ENCODE assay signal across 1 fruit fly cellular context in the genomic region with DNA sequence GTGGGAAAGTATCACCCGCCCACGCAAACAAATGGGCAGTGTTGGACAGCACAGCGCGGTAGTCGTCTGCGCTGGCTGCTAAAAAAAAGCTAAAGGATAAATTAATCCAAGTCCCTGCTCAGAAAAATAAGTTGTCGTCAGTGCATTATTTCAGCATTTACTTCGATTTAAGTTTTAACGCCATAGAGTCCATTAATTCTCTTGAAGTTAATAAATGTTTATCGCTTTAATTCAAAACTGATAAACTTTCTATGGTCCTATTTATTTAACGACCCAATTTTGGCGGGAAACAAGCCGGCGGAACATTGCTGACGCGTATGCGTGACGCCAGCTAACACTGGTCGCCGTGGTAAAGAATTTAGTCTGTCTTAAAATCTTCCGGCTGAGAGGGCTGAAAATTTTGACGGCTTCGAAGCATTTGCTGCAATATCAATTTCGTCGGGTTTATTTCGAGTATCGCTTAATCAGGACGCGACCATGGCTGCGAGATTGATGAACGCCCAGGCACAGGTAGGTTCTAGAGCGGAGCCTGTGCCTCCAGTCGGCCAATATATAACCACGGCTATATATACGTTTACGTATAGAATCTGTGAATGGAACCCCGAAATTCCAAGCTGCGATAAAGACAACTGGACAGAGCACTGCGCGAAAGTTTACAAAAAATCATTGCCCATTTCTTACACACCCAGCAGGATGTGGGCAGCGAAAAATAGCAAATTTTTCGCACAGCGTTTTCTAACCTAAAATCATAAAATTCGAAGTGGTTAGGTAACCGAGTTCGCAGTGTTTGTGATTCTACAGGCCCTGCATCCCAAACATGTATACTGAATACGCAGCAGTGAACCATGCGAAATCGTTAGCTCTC.
A peak's percentile ranks its signal among the peaks of the same experiment; 100 is the strongest.
TF ChIP-seq lines count a peak whose summit lies in the region.

TSS of gene mAcon1 (plus strand) at position 276 of the 865 bp plus-strand sequence.
TSS of gene CG43345 (minus strand) at position 287 of the 865 bp plus-strand sequence.
TSS of gene CG43346 (minus strand) at position 287 of the 865 bp plus-strand sequence.

TF ChIP-seq in whole organism, embryonic, 481 proteins besides CTCF, POLR2A, EP300 and RAD21 (continued from another document and continues in another):
- TF ChIP-seq CG13296 (GFP tag; optimal IDR thresholded peaks at IDR 0.05; lab: Kevin White, UChicago), result peak; percentile 82
- no peak for TF ChIP-seq ase (GFP tag; IDR thresholded peaks at IDR 0.05; lab: Robert Waterston, UW)
- peak; percentile 86 for TF ChIP-seq Dbx (GFP tag; IDR thresholded peaks at IDR 0.05; lab: Robert Waterston, UW)
- no peak for TF ChIP-seq ato (GFP tag; IDR thresholded peaks at IDR 0.05; lab: Robert Waterston, UW; ENCODE audit: partially characterized antibody)
- peak; percentile 58 for TF ChIP-seq CG12236 (GFP tag; optimal IDR thresholded peaks at IDR 0.05; lab: Kevin White, UChicago)
- TF ChIP-seq CG16813 (GFP tag; IDR thresholded peaks at IDR 0.05; lab: Robert Waterston, UW; ENCODE audit: partially characterized antibody), result no peak; the same call in 2 of the 3 replicates
- no peak for TF ChIP-seq tap (tag; optimal IDR thresholded peaks at IDR 0.05; lab: Kevin White, UChicago)
- peak; percentile 98 for TF ChIP-seq CG10267 (tag; optimal IDR thresholded peaks at IDR 0.05; lab: Kevin White, UChicago)
- TF ChIP-seq prd (optimal IDR thresholded peaks at IDR 0.05; lab: Kevin White, UChicago), result no peak
- peak; percentile 78; the same call in 2 of the 3 replicates for TF ChIP-seq prd (GFP tag; IDR thresholded peaks at IDR 0.05; lab: Robert Waterston, UW)
- peak; percentile 62 for TF ChIP-seq en (GFP tag; optimal IDR thresholded peaks at IDR 0.05; lab: Kevin White, UChicago)
- peak; percentile 90 for TF ChIP-seq CG7786 (GFP tag; optimal IDR thresholded peaks at IDR 0.05; lab: Kevin White, UChicago)
- no peak for TF ChIP-seq Hr78 (GFP tag; optimal IDR thresholded peaks at IDR 0.05; lab: Kevin White, UChicago)
- TF ChIP-seq CG2202 (tag; optimal IDR thresholded peaks at IDR 0.05; lab: Kevin White, UChicago), result peak; percentile 54
- no peak for TF ChIP-seq zen2 (GFP tag; IDR thresholded peaks at IDR 0.05; lab: Robert Waterston, UW; ENCODE audit: partially characterized antibody)
- TF ChIP-seq CG17359 (tag; optimal IDR thresholded peaks at IDR 0.05; lab: Kevin White, UChicago), result no peak
- no peak for TF ChIP-seq NFAT (GFP tag; IDR thresholded peaks at IDR 0.05; lab: Robert Waterston, UW)
- peak; percentile 19 to 59 for TF ChIP-seq bsh (GFP tag; optimal IDR thresholded peaks at IDR 0.05; lab: Kevin White, UChicago)
- peak; percentile 40 for TF ChIP-seq CG10462 (GFP tag; optimal IDR thresholded peaks at IDR 0.05; lab: Kevin White, UChicago)
- peak; percentile 24 for TF ChIP-seq CG8359 (GFP tag; optimal IDR thresholded peaks at IDR 0.05; lab: Kevin White, UChicago; ENCODE audit: borderline replicate concordance)
- no peak for TF ChIP-seq salm (tag; optimal IDR thresholded peaks at IDR 0.05; lab: Kevin White, UChicago)
- no peak; the same call in 1 of the 2 replicates for TF ChIP-seq CG14441 (GFP tag; IDR thresholded peaks at IDR 0.05; lab: Robert Waterston, UW)
- no peak; the same call in 1 of the 2 replicates for TF ChIP-seq E2f1 (GFP tag; IDR thresholded peaks at IDR 0.05; lab: Robert Waterston, UW)
- peak; percentile 80 for TF ChIP-seq CG15514 (GFP tag; optimal IDR thresholded peaks at IDR 0.05; lab: Kevin White, UChicago)
- peak; percentile 62 for TF ChIP-seq Fer3 (tag; optimal IDR thresholded peaks at IDR 0.05; lab: Kevin White, UChicago)
- TF ChIP-seq ash1 (GFP tag; optimal IDR thresholded peaks at IDR 0.05; lab: Kevin White, UChicago), result no peak
- TF ChIP-seq CG8290 (GFP tag; optimal IDR thresholded peaks at IDR 0.05; lab: Kevin White, UChicago), result peak; percentile 68
- TF ChIP-seq CG8290 (tag; optimal IDR thresholded peaks at IDR 0.05; lab: Kevin White, UChicago), result peak in 1 of 2 experiments; percentile 49
- no peak for TF ChIP-seq CG2129 (GFP tag; IDR thresholded peaks at IDR 0.05; lab: Robert Waterston, UW; ENCODE audit: partially characterized antibody)
- peak; percentile 19; the same call in 1 of the 2 replicates for TF ChIP-seq CG8765 (GFP tag; IDR thresholded peaks at IDR 0.05; lab: Robert Waterston, UW)
- TF ChIP-seq Drgx (GFP tag; IDR thresholded peaks at IDR 0.05; lab: Robert Waterston, UW), result peak; percentile 47; the same call in 1 of the 2 replicates
- TF ChIP-seq Six4 (GFP tag; optimal IDR thresholded peaks at IDR 0.05; lab: Kevin White, UChicago), result peak; percentile 62
- TF ChIP-seq Optix (GFP tag; IDR thresholded peaks at IDR 0.05; lab: Robert Waterston, UW), result 0 out of 3 replicates have a peak, but pooled peaks have one; percentile 20
- peak; percentile 46; the same call in 1 of the 2 replicates for TF ChIP-seq CG11247 (GFP tag; IDR thresholded peaks at IDR 0.05; lab: Robert Waterston, UW)
- no peak for TF ChIP-seq CG3726 (GFP tag; IDR thresholded peaks at IDR 0.05; lab: Robert Waterston, UW)
- TF ChIP-seq CG8089 (GFP tag; optimal IDR thresholded peaks at IDR 0.05; lab: Kevin White, UChicago), result peak; percentile 73
- TF ChIP-seq CG11093 (GFP tag; IDR thresholded peaks at IDR 0.05; lab: Robert Waterston, UW), result 0 out of 3 replicates have a peak, but pooled peaks have one; percentile 43
- TF ChIP-seq tio (GFP tag; optimal IDR thresholded peaks at IDR 0.05; lab: Kevin White, UChicago), result no peak
- peak; percentile 79 for TF ChIP-seq Ets97D (GFP tag; optimal IDR thresholded peaks at IDR 0.05; lab: Kevin White, UChicago)
- peak; percentile 55; the same call in 1 of the 3 replicates for TF ChIP-seq CG11560 (tag; IDR thresholded peaks at IDR 0.05; lab: Robert Waterston, UW)
- TF ChIP-seq klu (GFP tag; IDR thresholded peaks at IDR 0.05; lab: Robert Waterston, UW), result peak; percentile 96
- no peak for TF ChIP-seq gt (GFP tag; IDR thresholded peaks at IDR 0.05; lab: Robert Waterston, UW)
- TF ChIP-seq crol (GFP tag; IDR thresholded peaks at IDR 0.05; lab: Robert Waterston, UW), result no peak
- 0 out of 2 replicates have a peak, but pooled peaks have one; percentile 30 for TF ChIP-seq toy (GFP tag; IDR thresholded peaks at IDR 0.05; lab: Robert Waterston, UW)
- peak; percentile 41; the same call in 1 of the 3 replicates for TF ChIP-seq B-H1 (GFP tag; IDR thresholded peaks at IDR 0.05; lab: Robert Waterston, UW)
- peak; percentile 54 for TF ChIP-seq fd96Cb (tag; optimal IDR thresholded peaks at IDR 0.05; lab: Kevin White, UChicago)
- TF ChIP-seq zfh1 (GFP tag; IDR thresholded peaks at IDR 0.05; lab: Robert Waterston, UW), result peak; percentile 48; the same call in 1 of the 3 replicates
- TF ChIP-seq D19B (GFP tag; optimal IDR thresholded peaks at IDR 0.05; lab: Kevin White, UChicago), result peak; percentile 66
- TF ChIP-seq fru (optimal IDR thresholded peaks at IDR 0.05; lab: Kevin White, UChicago), result no peak
- peak; percentile 87 for TF ChIP-seq CoRest (tag; optimal IDR thresholded peaks at IDR 0.05; lab: Kevin White, UChicago)
- peak; percentile 86 for TF ChIP-seq CG18599 (GFP tag; optimal IDR thresholded peaks at IDR 0.05; lab: Kevin White, UChicago)
- TF ChIP-seq fu2 (GFP tag; optimal IDR thresholded peaks at IDR 0.05; lab: Kevin White, UChicago), result peak; percentile 90
- peak; percentile 64 for TF ChIP-seq CG12299 (tag; optimal IDR thresholded peaks at IDR 0.05; lab: Kevin White, UChicago)
- TF ChIP-seq CG13424 (tag; optimal IDR thresholded peaks at IDR 0.05; lab: Kevin White, UChicago), result peak; percentile 77
- 0 out of 3 replicates have a peak, but pooled peaks have one; percentile 61 for TF ChIP-seq CG11456 (GFP tag; IDR thresholded peaks at IDR 0.05; lab: Robert Waterston, UW)
- peak; percentile 79 for TF ChIP-seq Xrp1 (GFP tag; IDR thresholded peaks at IDR 0.05; lab: Robert Waterston, UW)
- peak; percentile 83 for TF ChIP-seq Meics (GFP tag; optimal IDR thresholded peaks at IDR 0.05; lab: Kevin White, UChicago)
- peak; percentile 64 for TF ChIP-seq CG12104 (GFP tag; optimal IDR thresholded peaks at IDR 0.05; lab: Kevin White, UChicago)
- TF ChIP-seq trem (tag; optimal IDR thresholded peaks at IDR 0.05; lab: Kevin White, UChicago), result peak; percentile 79
- TF ChIP-seq HmgD (GFP tag; optimal IDR thresholded peaks at IDR 0.05; lab: Kevin White, UChicago), result peak; percentile 88
- TF ChIP-seq Hey (tag; optimal IDR thresholded peaks at IDR 0.05; lab: Kevin White, UChicago), result no peak
- peak; percentile 58 for TF ChIP-seq kay (GFP tag; optimal IDR thresholded peaks at IDR 0.05; lab: Kevin White, UChicago)
- TF ChIP-seq inv (GFP tag; IDR thresholded peaks at IDR 0.05; lab: Robert Waterston, UW; ENCODE audit: partially characterized antibody), result peak; percentile 31; the same call in 1 of the 2 replicates
- no peak for TF ChIP-seq CG17912 (GFP tag; optimal IDR thresholded peaks at IDR 0.05; lab: Kevin White, UChicago)
- no peak for TF ChIP-seq bowl (GFP tag; IDR thresholded peaks at IDR 0.05; lab: Robert Waterston, UW)
- TF ChIP-seq CG9876 (GFP tag; optimal IDR thresholded peaks at IDR 0.05; lab: Kevin White, UChicago), result peak; percentile 70
- TF ChIP-seq Hsf (GFP tag; optimal IDR thresholded peaks at IDR 0.05; lab: Kevin White, UChicago), result peak; percentile 88
- TF ChIP-seq nmo (GFP tag; optimal IDR thresholded peaks at IDR 0.05; lab: Kevin White, UChicago), result peak; percentile 87
- peak; percentile 27; the same call in 2 of the 3 replicates for TF ChIP-seq CG14050 (GFP tag; IDR thresholded peaks at IDR 0.05; lab: Robert Waterston, UW)
- no peak for TF ChIP-seq fd64A (GFP tag; optimal IDR thresholded peaks at IDR 0.05; lab: Kevin White, UChicago)
- peak; percentile 75 for TF ChIP-seq Oli (tag; optimal IDR thresholded peaks at IDR 0.05; lab: Kevin White, UChicago)
- no peak for TF ChIP-seq CG2712 (tag; optimal IDR thresholded peaks at IDR 0.05; lab: Kevin White, UChicago)
- peak in 1 of 2 experiments; percentile 34 for TF ChIP-seq insv (GFP tag; optimal IDR thresholded peaks at IDR 0.05; lab: Kevin White, UChicago)
- no peak for TF ChIP-seq z (GFP tag; IDR thresholded peaks at IDR 0.05; lab: Robert Waterston, UW)
- peak; percentile 94 for TF ChIP-seq zfh2 (GFP tag; optimal IDR thresholded peaks at IDR 0.05; lab: Kevin White, UChicago)
- TF ChIP-seq pan (optimal IDR thresholded peaks at IDR 0.05; lab: Kevin White, UChicago), result no peak
- no peak for TF ChIP-seq pan (GFP tag; optimal IDR thresholded peaks at IDR 0.05 in 1 of 2, IDR thresholded peaks at IDR 0.05 in 1 of 2)
- no peak for TF ChIP-seq CG42726 (GFP tag; IDR thresholded peaks at IDR 0.05; lab: Robert Waterston, UW; ENCODE audit: partially characterized antibody)
- TF ChIP-seq disco-r (GFP tag; optimal IDR thresholded peaks at IDR 0.05; lab: Kevin White, UChicago), result peak; percentile 67
- TF ChIP-seq Ptx1 (GFP tag; IDR thresholded peaks at IDR 0.05; lab: Robert Waterston, UW), result peak; percentile 78
- TF ChIP-seq caup (GFP tag; optimal IDR thresholded peaks at IDR 0.05; lab: Kevin White, UChicago; ENCODE audit: severe bottlenecking), result no peak
- TF ChIP-seq dpn (GFP tag; optimal IDR thresholded peaks at IDR 0.05; lab: Kevin White, UChicago), result peak; percentile 80 to 91
- TF ChIP-seq Dp (GFP tag; optimal IDR thresholded peaks at IDR 0.05; lab: Kevin White, UChicago), result peak; percentile 75
- TF ChIP-seq Usf (GFP tag; optimal IDR thresholded peaks at IDR 0.05; lab: Kevin White, UChicago), result peak; percentile 70
- TF ChIP-seq Atf3 (GFP tag; optimal IDR thresholded peaks at IDR 0.05; lab: Kevin White, UChicago), result peak; percentile 79
- TF ChIP-seq CG12659 (GFP tag; optimal IDR thresholded peaks at IDR 0.05; lab: Kevin White, UChicago), result peak; percentile 90
- no peak for TF ChIP-seq nau (GFP tag; optimal IDR thresholded peaks at IDR 0.05; lab: Kevin White, UChicago)
- peak; percentile 87 for TF ChIP-seq ems (GFP tag; optimal IDR thresholded peaks at IDR 0.05; lab: Kevin White, UChicago)
- TF ChIP-seq CG3847 (GFP tag; IDR thresholded peaks at IDR 0.05; lab: Robert Waterston, UW), result peak; percentile 92
- no peak for TF ChIP-seq CG15073 (GFP tag; optimal IDR thresholded peaks at IDR 0.05; lab: Kevin White, UChicago)
- peak; percentile 82 for TF ChIP-seq Side (GFP tag; optimal IDR thresholded peaks at IDR 0.05; lab: Kevin White, UChicago)
- TF ChIP-seq CG13624 (GFP tag; optimal IDR thresholded peaks at IDR 0.05; lab: Kevin White, UChicago), result peak; percentile 91
- TF ChIP-seq abd-A (tag; optimal IDR thresholded peaks at IDR 0.05; lab: Kevin White, UChicago), result no peak
- no peak for TF ChIP-seq CG2889 (GFP tag; IDR thresholded peaks at IDR 0.05; lab: Robert Waterston, UW)
- peak; percentile 74 for TF ChIP-seq Dek (tag; optimal IDR thresholded peaks at IDR 0.05; lab: Kevin White, UChicago)
- TF ChIP-seq CG1832 (GFP tag; optimal IDR thresholded peaks at IDR 0.05; lab: Kevin White, UChicago), result no peak
- TF ChIP-seq kah (GFP tag; optimal IDR thresholded peaks at IDR 0.05; lab: Kevin White, UChicago), result no peak
- peak; percentile 81 for TF ChIP-seq NK7.1 (GFP tag; optimal IDR thresholded peaks at IDR 0.05; lab: Kevin White, UChicago)
- TF ChIP-seq CG3163 (GFP tag; optimal IDR thresholded peaks at IDR 0.05; lab: Kevin White, UChicago), result peak; percentile 78
- TF ChIP-seq dmrt99B (tag; optimal IDR thresholded peaks at IDR 0.05; lab: Kevin White, UChicago), result no peak
- no peak for TF ChIP-seq CG43689 (GFP tag; IDR thresholded peaks at IDR 0.05; lab: Robert Waterston, UW)
- no peak for TF ChIP-seq sens-2 (GFP tag; IDR thresholded peaks at IDR 0.05; lab: Robert Waterston, UW)
- TF ChIP-seq CG5245 (GFP tag; optimal IDR thresholded peaks at IDR 0.05; lab: Kevin White, UChicago), result peak; percentile 7
- TF ChIP-seq sqz (GFP tag; optimal IDR thresholded peaks at IDR 0.05; lab: Kevin White, UChicago), result no peak
- peak; percentile 69 for TF ChIP-seq lbe (GFP tag; optimal IDR thresholded peaks at IDR 0.05; lab: Kevin White, UChicago)
- peak; percentile 77 for TF ChIP-seq CG4820 (GFP tag; optimal IDR thresholded peaks at IDR 0.05; lab: Kevin White, UChicago)
- peak; percentile 72 for TF ChIP-seq Atf6 (GFP tag; IDR thresholded peaks at IDR 0.05; lab: Robert Waterston, UW)
- no peak for TF ChIP-seq Dip2 (GFP tag; IDR thresholded peaks at IDR 0.05; lab: Robert Waterston, UW)
- TF ChIP-seq CG16815 (GFP tag; optimal IDR thresholded peaks at IDR 0.05; lab: Kevin White, UChicago), result peak; percentile 84
- TF ChIP-seq Lim3 (GFP tag; IDR thresholded peaks at IDR 0.05; lab: Robert Waterston, UW), result no peak
- peak; percentile 23; the same call in 1 of the 3 replicates for TF ChIP-seq ken (GFP tag; IDR thresholded peaks at IDR 0.05; lab: Robert Waterston, UW)
- peak; percentile 93 for TF ChIP-seq CG2120 (GFP tag; optimal IDR thresholded peaks at IDR 0.05; lab: Kevin White, UChicago)
- TF ChIP-seq phol (tag; optimal IDR thresholded peaks at IDR 0.05; lab: Kevin White, UChicago), result peak; percentile 83
- peak; percentile 70 for TF ChIP-seq Fer2 (tag; optimal IDR thresholded peaks at IDR 0.05; lab: Kevin White, UChicago)
- peak; percentile 24 for TF ChIP-seq CG6254 (GFP tag; optimal IDR thresholded peaks at IDR 0.05; lab: Kevin White, UChicago)
- TF ChIP-seq dan (GFP tag; IDR thresholded peaks at IDR 0.05; lab: Robert Waterston, UW), result no peak
- TF ChIP-seq ara (GFP tag; IDR thresholded peaks at IDR 0.05; lab: Robert Waterston, UW), result no peak
